Worm (Caenorhabditis elegans): ENCODE measurements around the gene eef-1B.1.

eef-1B.1 gene

DNA sequence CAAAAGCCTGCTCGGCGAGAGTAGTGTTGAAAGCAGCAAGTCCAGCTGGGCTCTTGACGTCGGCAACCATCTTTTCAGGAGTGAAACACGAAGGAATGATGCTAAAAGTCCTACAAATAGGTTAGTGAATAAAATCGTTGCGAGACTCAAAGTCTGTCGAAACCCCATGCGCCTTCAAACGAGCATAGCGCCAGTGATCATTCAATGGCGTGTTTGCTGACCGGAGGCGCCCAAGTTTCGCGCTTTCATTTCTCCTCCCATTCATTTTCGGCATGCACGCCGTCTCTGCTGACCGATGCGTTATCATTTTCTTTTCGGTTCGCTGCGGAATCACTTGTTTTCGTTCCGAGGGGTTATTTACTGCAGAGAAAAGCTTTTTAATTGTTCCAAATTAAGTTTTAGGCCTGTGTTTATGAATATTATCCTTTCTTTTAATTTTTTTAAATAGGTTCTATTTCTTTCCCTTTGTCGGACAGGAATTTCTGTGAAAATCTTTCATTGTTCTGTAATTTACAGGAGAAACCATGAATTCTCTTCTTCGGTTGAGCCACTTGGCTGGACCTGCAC lies at the start of gene eef-1B.1, which contains the start of gene aco-2 (continued):
- TF ChIP-seq ztf-28 (GFP tag; IDR thresholded peaks at IDR 0.05) (no peak), lin-26 (GFP tag; IDR thresholded peaks at IDR 0.05) (no peak), tbx-9 (tag; optimal IDR thresholded peaks at IDR 0.05; ENCODE audit: borderline replicate concordance) (no peak), aptf-3 (GFP tag; IDR thresholded peaks at IDR 0.05) (no peak), unc-62 (GFP tag; optimal IDR thresholded peaks at IDR 0.05) (no peak), F52B5.7 (tag; optimal IDR thresholded peaks at IDR 0.05) (no peak), Y95B8A.8 (GFP tag; IDR thresholded peaks at IDR 0.05) (peak; percentile 64; the same call in 1 of the 2 replicates), ama-1 (optimal IDR thresholded peaks at IDR 0.05) (peak; percentile 33), ama-1 (GFP tag; optimal IDR thresholded peaks at IDR 0.05) (no peak), F55B11.4 (tag; optimal IDR thresholded peaks at IDR 0.05; ENCODE audit: borderline replicate concordance, insufficient read depth) (no peak), efl-1 (GFP tag; optimal IDR thresholded peaks at IDR 0.05) (peak; percentile 53), akir-1 (GFP tag; optimal IDR thresholded peaks at IDR 0.05) (no peak), unc-130 (GFP tag; optimal IDR thresholded peaks at IDR 0.05) (peak; percentile 33), nhr-80 (tag; optimal IDR thresholded peaks at IDR 0.05) (peak; percentile 94), ztf-3 (GFP tag; optimal IDR thresholded peaks at IDR 0.05) (no peak), ztf-25 (GFP tag; IDR thresholded peaks at IDR 0.05) (no peak), rcor-1 (GFP tag; IDR thresholded peaks at IDR 0.05) (peak; percentile 67), sptf-2 (GFP tag; optimal IDR thresholded peaks at IDR 0.05) (no peak), bed-2 (GFP tag; IDR thresholded peaks at IDR 0.05) (no peak), nhr-179 (tag; optimal IDR thresholded peaks at IDR 0.05) (no peak), him-1 (tag; optimal IDR thresholded peaks at IDR 0.05) (no peak), Y79H2A.3 (GFP tag; conservative IDR thresholded peaks at IDR 0.05) (no peak), nfya-1 (tag; optimal IDR thresholded peaks at IDR 0.05; ENCODE audit: borderline replicate concordance, insufficient read depth) (no peak), C06A6.2 (GFP tag; conservative IDR thresholded peaks at IDR 0.05) (peak; percentile 64; the same call in 1 of the 2 replicates), mes-4 (tag; optimal IDR thresholded peaks at IDR 0.05) (no peak), B0336.3 (GFP tag; IDR thresholded peaks at IDR 0.05) (peak; percentile 70; the same call in 1 of the 2 replicates), pbrm-1 (GFP tag; IDR thresholded peaks at IDR 0.05) (peak; percentile 81), Y53F4B.3 (GFP tag; IDR thresholded peaks at IDR 0.05) (no peak), ceh-40 (GFP tag; IDR thresholded peaks at IDR 0.05) (no peak), repo-1 (tag; optimal IDR thresholded peaks at IDR 0.05) (peak; percentile 41), ceh-58 (GFP tag; IDR thresholded peaks at IDR 0.05) (no peak), Y53G8AR.9 (GFP tag; conservative IDR thresholded peaks at IDR 0.05) (peak; percentile 78), F22D6.2 (tag; optimal IDR thresholded peaks at IDR 0.05) (no peak), lag-1 (GFP tag; IDR thresholded peaks at IDR 0.05) (no peak), gei-17 (GFP tag; optimal IDR thresholded peaks at IDR 0.05) (peak; percentile 54), F23B12.7 (tag; optimal IDR thresholded peaks at IDR 0.05; ENCODE audit: insufficient read depth) (peak; percentile 57), T07F8.4 (tag; optimal IDR thresholded peaks at IDR 0.05) (no peak), zim-3 (tag; optimal IDR thresholded peaks at IDR 0.05) (no peak), nhr-120 (GFP tag; IDR thresholded peaks at IDR 0.05) (no peak), madf-6 (GFP tag; IDR thresholded peaks at IDR 0.05) (peak; percentile 84), T26A5.8 (tag; optimal IDR thresholded peaks at IDR 0.05) (no peak), egl-44 (GFP tag; IDR thresholded peaks at IDR 0.05) (peak; percentile 87), dox-1 (GFP tag; IDR thresholded peaks at IDR 0.05) (peak; percentile 88), madf-8 (GFP tag; conservative IDR thresholded peaks at IDR 0.05) (peak; percentile 56; the same call in 1 of the 2 replicates), let-607 (tag; optimal IDR thresholded peaks at IDR 0.05) (peak; percentile 9 to 69), xnd-1 (tag; optimal IDR thresholded peaks at IDR 0.05) (peak; percentile 40), nfyb-1 (GFP tag; IDR thresholded peaks at IDR 0.05) (peak; percentile 85), F10E7.11 (tag; optimal IDR thresholded peaks at IDR 0.05) (no peak), attf-3 (GFP tag; conservative IDR thresholded peaks at IDR 0.05) (peak; percentile 72)
